Fruit fly (Drosophila melanogaster): Measurements from ENCODE around the gene CG3704.

CG3704 gene

DNA sequence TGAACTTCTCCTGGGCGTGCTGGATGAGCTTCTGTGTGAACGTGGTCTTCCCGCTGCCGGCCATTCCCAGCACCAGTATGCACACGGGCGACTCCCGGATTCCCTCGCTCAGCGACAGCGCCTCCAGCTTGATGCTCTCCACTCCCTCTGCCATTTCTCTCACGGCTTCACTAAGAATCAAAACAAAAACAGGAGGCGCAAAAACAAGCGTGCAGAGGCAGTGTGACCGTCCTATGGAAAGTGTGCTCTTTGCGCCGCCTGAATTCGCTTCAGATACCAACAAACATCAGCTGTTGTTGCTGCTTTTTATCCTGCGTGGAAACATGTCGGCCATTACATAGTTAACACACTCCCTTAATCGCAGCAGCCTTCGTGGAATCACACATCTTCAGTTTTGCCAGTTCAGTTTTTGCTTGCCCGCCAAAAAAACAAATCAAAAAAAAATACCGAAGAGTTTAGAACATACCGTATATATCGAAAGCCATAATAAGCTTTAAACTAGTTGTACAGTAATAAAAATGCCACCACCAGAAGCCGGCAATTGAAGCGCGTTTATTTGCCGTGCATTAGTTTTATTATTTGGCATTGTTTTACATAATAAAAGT is at the start of gene CG3704, which contains the start of gene mus81:
TSS of gene CG3704 (minus strand) at position 226 of the 605 bp plus-strand sequence.
TSS of gene mus81 (plus strand) at position 496 of the 605 bp plus-strand sequence.
- TF ChIP-seq Dll (optimal IDR thresholded peaks at IDR 0.05): peak; percentile 27
- TF ChIP-seq pan (optimal IDR thresholded peaks at IDR 0.05): no peak

dm6 chrX:990218-990617 is 49.6 kb upstream of the CG3704 start, which contains the start of gene CG18823:
Gene CG18823, plus strand, starts transcription at chrX:990518.
- no peak for TF ChIP-seq pan (optimal IDR thresholded peaks at IDR 0.05)
- TF ChIP-seq psq (optimal IDR thresholded peaks at IDR 0.05): no peak
- TF ChIP-seq Dll (optimal IDR thresholded peaks at IDR 0.05): no peak

- no peak for TF ChIP-seq usp (GFP tag; optimal IDR thresholded peaks at IDR 0.05)
Measured at dm6 chrX:985911-986310, 45.3 kb upstream of the CG3704 start.

DNA sequence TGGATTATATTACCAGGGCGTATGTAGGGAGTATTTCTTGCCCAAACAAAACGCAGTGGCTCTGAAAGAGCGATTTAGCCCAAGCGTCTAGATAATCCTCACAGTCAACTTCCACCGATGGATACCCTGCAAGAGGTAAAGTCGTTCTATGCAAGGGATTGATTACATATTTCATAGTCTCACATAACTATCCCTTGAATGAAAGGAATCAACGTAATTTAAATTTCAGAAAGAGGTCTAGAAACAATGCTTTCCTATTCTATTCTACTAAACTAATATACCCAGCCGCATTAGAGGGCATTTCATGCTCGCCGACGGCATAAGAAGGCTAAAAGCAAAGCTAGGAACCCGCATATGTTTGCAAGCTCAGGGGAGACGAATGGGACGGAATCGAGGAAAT is 26.2 kb upstream of the CG3704 start:
- no peak for TF ChIP-seq usp (GFP tag; optimal IDR thresholded peaks at IDR 0.05)
- TF ChIP-seq Dll (optimal IDR thresholded peaks at IDR 0.05): no peak
- no peak for TF ChIP-seq CG8478 (optimal IDR thresholded peaks at IDR 0.05)

- TF ChIP-seq usp (GFP tag; optimal IDR thresholded peaks at IDR 0.05): no peak
- TF ChIP-seq Dll (optimal IDR thresholded peaks at IDR 0.05): no peak
Measured at dm6 chrX:964012-964411, 23.4 kb upstream of the CG3704 start.

DNA sequence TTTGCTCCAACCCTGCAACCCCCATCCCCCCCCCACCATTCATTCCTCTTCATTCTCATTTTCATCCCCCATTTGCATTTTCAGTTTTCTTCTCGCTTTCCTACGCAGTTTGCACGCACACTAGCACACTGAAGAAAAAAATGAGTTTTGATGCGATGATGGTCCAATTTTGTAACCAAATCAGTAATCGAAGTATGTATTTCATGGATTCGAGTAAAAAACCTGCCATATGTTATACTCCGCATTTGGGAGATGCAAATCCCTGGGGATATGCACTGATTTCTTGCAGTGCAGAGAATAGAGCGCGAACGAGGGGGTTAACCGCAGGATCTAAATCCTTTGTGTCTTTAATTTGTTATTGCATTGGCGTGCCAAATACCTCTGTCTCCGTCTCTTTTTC is 15.3 kb upstream of the CG3704 start:
- TF ChIP-seq pan (optimal IDR thresholded peaks at IDR 0.05) (no peak), psq (optimal IDR thresholded peaks at IDR 0.05) (no peak), EcR (GFP tag; optimal IDR thresholded peaks at IDR 0.05) (no peak), usp (GFP tag; optimal IDR thresholded peaks at IDR 0.05) (no peak), CG8478 (optimal IDR thresholded peaks at IDR 0.05) (no peak), Dll (optimal IDR thresholded peaks at IDR 0.05) (no peak)

- no peak for TF ChIP-seq psq (optimal IDR thresholded peaks at IDR 0.05)
- no peak for TF ChIP-seq CG8478 (optimal IDR thresholded peaks at IDR 0.05)
- no peak for TF ChIP-seq pan (optimal IDR thresholded peaks at IDR 0.05)
- TF ChIP-seq usp (GFP tag; optimal IDR thresholded peaks at IDR 0.05): no peak
- no peak for TF ChIP-seq Dll (optimal IDR thresholded peaks at IDR 0.05)
- TF ChIP-seq EcR (GFP tag; optimal IDR thresholded peaks at IDR 0.05): no peak
Measured at dm6 chrX:953807-954206, 13.2 kb upstream of the CG3704 start.

dm6 chrX:951800-952199 is 11.2 kb upstream of the CG3704 start, which contains the start of gene CG3690:
Gene CG3690, minus strand, starts transcription at chrX:951900.
- TF ChIP-seq pan (optimal IDR thresholded peaks at IDR 0.05) (no peak), Dll (optimal IDR thresholded peaks at IDR 0.05) (no peak), CG8478 (optimal IDR thresholded peaks at IDR 0.05) (no peak), psq (optimal IDR thresholded peaks at IDR 0.05) (no peak), usp (GFP tag; optimal IDR thresholded peaks at IDR 0.05) (no peak), EcR (GFP tag; optimal IDR thresholded peaks at IDR 0.05) (no peak)

dm6 chrX:948285-948556 is 7.6 kb upstream of the CG3704 start:
- TF ChIP-seq pan (optimal IDR thresholded peaks at IDR 0.05) (no peak), psq (optimal IDR thresholded peaks at IDR 0.05) (no peak), usp (GFP tag; optimal IDR thresholded peaks at IDR 0.05) (no peak), Dll (optimal IDR thresholded peaks at IDR 0.05) (no peak), EcR (GFP tag; optimal IDR thresholded peaks at IDR 0.05) (no peak), CG8478 (optimal IDR thresholded peaks at IDR 0.05) (no peak)

DNA sequence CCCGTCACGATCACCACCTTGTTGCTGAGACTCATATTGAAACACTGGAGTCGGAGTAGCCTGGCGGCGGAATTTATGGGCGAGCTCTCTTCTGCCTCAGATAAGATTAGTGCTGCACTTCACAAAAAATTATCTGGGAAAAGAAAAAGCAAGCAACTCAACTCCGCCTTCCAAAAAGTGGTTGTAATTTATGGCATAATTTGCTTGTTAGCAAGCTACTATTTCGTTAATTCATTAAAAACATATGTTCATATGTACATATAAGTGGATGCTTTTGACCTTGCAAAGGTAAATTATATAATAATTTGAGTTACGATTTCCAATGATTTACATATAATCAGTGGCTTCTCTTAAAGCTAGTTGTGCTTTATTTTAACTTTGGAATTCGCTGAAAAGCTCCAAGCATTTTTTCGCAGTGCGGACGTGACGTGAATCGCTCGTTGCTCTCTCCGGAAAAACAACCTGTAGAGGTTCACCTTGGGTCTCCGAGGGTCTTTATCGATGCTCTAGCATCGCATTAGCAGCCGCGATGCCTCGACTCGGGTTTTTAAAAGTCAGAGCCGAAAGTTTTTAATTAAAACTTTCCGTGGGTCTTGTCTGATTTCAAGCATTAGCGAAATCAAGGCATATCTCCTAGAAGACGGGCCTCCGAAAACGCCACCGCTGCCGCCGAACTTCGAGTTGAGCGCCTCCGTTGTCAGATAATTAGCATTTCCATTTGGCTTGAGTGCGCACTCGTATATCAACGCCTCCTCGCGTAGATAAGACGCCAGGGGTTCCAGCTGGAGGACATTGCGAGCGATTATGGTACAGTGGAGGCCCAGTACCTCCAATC is 7.1 kb upstream of the CG3704 start, which contains the start of gene CG3699:
TSS of gene CG3699 (minus strand) at position 51 of the 835 bp plus-strand sequence.
- no peak for TF ChIP-seq Dll (optimal IDR thresholded peaks at IDR 0.05)
- no peak for TF ChIP-seq psq (optimal IDR thresholded peaks at IDR 0.05)
- TF ChIP-seq EcR (GFP tag; optimal IDR thresholded peaks at IDR 0.05): no peak
- TF ChIP-seq usp (GFP tag; optimal IDR thresholded peaks at IDR 0.05): no peak
- no peak for TF ChIP-seq CG8478 (optimal IDR thresholded peaks at IDR 0.05)
- TF ChIP-seq pan (optimal IDR thresholded peaks at IDR 0.05): no peak

- TF ChIP-seq Dll (optimal IDR thresholded peaks at IDR 0.05) (no peak), usp (GFP tag; optimal IDR thresholded peaks at IDR 0.05) (no peak), pan (optimal IDR thresholded peaks at IDR 0.05) (no peak), CG8478 (optimal IDR thresholded peaks at IDR 0.05) (no peak), psq (optimal IDR thresholded peaks at IDR 0.05) (no peak), EcR (GFP tag; optimal IDR thresholded peaks at IDR 0.05) (no peak)
Measured at dm6 chrX:946162-946561, 5.6 kb upstream of the CG3704 start.

dm6 chrX:945446-946013 is 4.9 kb upstream of the CG3704 start, which contains the start of gene CG3703:
Gene CG3703, minus strand, starts transcription at chrX:945773.
- TF ChIP-seq pan (optimal IDR thresholded peaks at IDR 0.05): no peak

- TF ChIP-seq EcR (GFP tag; optimal IDR thresholded peaks at IDR 0.05): no peak
- TF ChIP-seq pan (optimal IDR thresholded peaks at IDR 0.05): no peak
- TF ChIP-seq usp (GFP tag; optimal IDR thresholded peaks at IDR 0.05): no peak
- TF ChIP-seq CG8478 (optimal IDR thresholded peaks at IDR 0.05): no peak
- no peak for TF ChIP-seq psq (optimal IDR thresholded peaks at IDR 0.05)
- no peak for TF ChIP-seq Dll (optimal IDR thresholded peaks at IDR 0.05)
Measured at dm6 chrX:935901-936207, 4.8 kb downstream of the CG3704 start.
